Worm (Caenorhabditis elegans): ENCODE data around the gene sre-47.

DNA sequence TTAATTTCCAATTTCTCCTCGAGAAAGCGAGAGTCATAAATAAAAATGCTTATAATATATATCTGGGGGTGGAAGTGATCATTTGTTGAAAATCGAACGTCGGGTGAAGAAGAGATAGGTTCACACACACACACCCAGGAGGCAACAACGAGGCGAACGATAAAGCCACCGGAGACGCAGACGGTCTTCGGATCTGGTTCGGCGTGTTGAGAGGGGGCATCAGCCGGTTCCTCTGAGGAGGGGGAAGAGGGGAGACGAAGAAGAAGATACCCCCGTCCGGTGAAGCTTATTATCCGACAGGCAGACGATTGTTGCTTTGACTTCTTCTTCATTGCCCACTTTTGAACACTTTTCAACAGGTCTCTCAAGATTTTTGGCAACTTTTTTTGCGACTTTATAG is 20.3 kb upstream of the sre-47 start:
- TF ChIP-seq zag-1 (tag; optimal IDR thresholded peaks at IDR 0.05) (no peak), unc-62 (GFP tag; optimal IDR thresholded peaks at IDR 0.05) (no peak), fos-1 (tag; optimal IDR thresholded peaks at IDR 0.05) (no peak), egl-27 (tag; optimal IDR thresholded peaks at IDR 0.05) (no peak), skn-1 (tag; optimal IDR thresholded peaks at IDR 0.05) (no peak)

All from whole organism, L2 larva.